Fruit fly (Drosophila melanogaster): ENCODE measurements around the gene Tm2.

Tm2 gene

dm6 chr3R:15293878-15294350, 16.1 kb upstream of the Tm2 start (continued):
- TF ChIP-seq Hr51 (GFP tag; optimal IDR thresholded peaks at IDR 0.05) (no peak), Doc3 (GFP tag; IDR thresholded peaks at IDR 0.05; ENCODE audit: partially characterized antibody) (no peak), CG34376 (GFP tag; optimal IDR thresholded peaks at IDR 0.05) (no peak), z (GFP tag; IDR thresholded peaks at IDR 0.05) (no peak), ken (GFP tag; IDR thresholded peaks at IDR 0.05) (0 out of 3 replicates have a peak, but pooled peaks have one; percentile 12), CG10462 (GFP tag; optimal IDR thresholded peaks at IDR 0.05) (no peak), CG12659 (GFP tag; optimal IDR thresholded peaks at IDR 0.05) (no peak), salm (tag; optimal IDR thresholded peaks at IDR 0.05) (no peak), insv (GFP tag; optimal IDR thresholded peaks at IDR 0.05) (no peak), Pdp1 (GFP tag; optimal IDR thresholded peaks at IDR 0.05) (peak in 1 of 2 experiments; percentile 88), CG15514 (GFP tag; optimal IDR thresholded peaks at IDR 0.05) (peak; percentile 73), CG10431 (GFP tag; optimal IDR thresholded peaks at IDR 0.05) (no peak), bowl (GFP tag; IDR thresholded peaks at IDR 0.05) (no peak), Optix (GFP tag; IDR thresholded peaks at IDR 0.05) (no peak), CG8388 (GFP tag; optimal IDR thresholded peaks at IDR 0.05) (no peak), br (optimal IDR thresholded peaks at IDR 0.05) (no peak), CG2889 (GFP tag; IDR thresholded peaks at IDR 0.05) (no peak), ap (GFP tag; IDR thresholded peaks at IDR 0.05) (no peak), CG4854 (GFP tag; optimal IDR thresholded peaks at IDR 0.05) (no peak), CG5180 (GFP tag; optimal IDR thresholded peaks at IDR 0.05) (no peak), CG17328 (GFP tag; IDR thresholded peaks at IDR 0.05) (no peak), sqz (GFP tag; optimal IDR thresholded peaks at IDR 0.05) (no peak), CG14965 (GFP tag; optimal IDR thresholded peaks at IDR 0.05; ENCODE audit: borderline replicate concordance) (no peak), mirr (GFP tag; optimal IDR thresholded peaks at IDR 0.05) (peak; percentile 59), CG14860 (GFP tag; IDR thresholded peaks at IDR 0.05; ENCODE audit: partially characterized antibody) (no peak), sens (GFP tag) (peak; percentile 37), HHEX (GFP tag; optimal IDR thresholded peaks at IDR 0.05) (no peak), grn (GFP tag; optimal IDR thresholded peaks at IDR 0.05) (no peak), crp (GFP tag; optimal IDR thresholded peaks at IDR 0.05) (no peak), Mad (GFP tag; optimal IDR thresholded peaks at IDR 0.05) (no peak), maf-S (GFP tag; optimal IDR thresholded peaks at IDR 0.05) (no peak), Neu2 (GFP tag; optimal IDR thresholded peaks at IDR 0.05; ENCODE audit: borderline replicate concordance) (no peak), pho (GFP tag; optimal IDR thresholded peaks at IDR 0.05) (no peak), danr (GFP tag; IDR thresholded peaks at IDR 0.05) (no peak), CG6791 (GFP tag; IDR thresholded peaks at IDR 0.05; ENCODE audit: partially characterized antibody) (no peak), CG13296 (GFP tag; optimal IDR thresholded peaks at IDR 0.05) (no peak), CG30403 (GFP tag; optimal IDR thresholded peaks at IDR 0.05) (peak; percentile 15), hbn (GFP tag; IDR thresholded peaks at IDR 0.05; ENCODE audit: partially characterized antibody) (no peak), ssp (GFP tag; IDR thresholded peaks at IDR 0.05) (no peak), CG8281 (tag; optimal IDR thresholded peaks at IDR 0.05) (peak; percentile 100), Fer3 (tag; optimal IDR thresholded peaks at IDR 0.05) (no peak), Six4 (GFP tag; optimal IDR thresholded peaks at IDR 0.05) (no peak), dimm (GFP tag; IDR thresholded peaks at IDR 0.05) (no peak), Elba2 (GFP tag; optimal IDR thresholded peaks at IDR 0.05) (no peak), CG4328 (GFP tag; optimal IDR thresholded peaks at IDR 0.05) (no peak), bbx (GFP tag; IDR thresholded peaks at IDR 0.05; ENCODE audit: partially characterized antibody) (peak; percentile 24; the same call in 1 of the 2 replicates)
